Fruit fly (Drosophila melanogaster) whole organism, pupa: ENCODE measurements around the gene ksr.
A peak's percentile ranks its signal among the peaks of the same experiment; 100 is the strongest.

ENCODE experiments used
- CG10348 ChIP-seq: fragments of 200-800 bp; sonication (Bioruptor generic); IDR thresholded peaks from 2 replicates; pipeline ENCODE4 v1.3.6; 2022; ENCODE audit warnings: missing biosample characterization, missing genetic modification characterization
- CG15710 ChIP-seq: fragments of 200-800 bp; sonication (Bioruptor generic); optimal IDR thresholded peaks from 2 replicates; lab custom pipeline; 2018; ENCODE audit warnings: missing biosample characterization, mild to moderate bottlenecking, missing genetic modification characterization, moderate library complexity
- CG17806 ChIP-seq: fragments of 200-800 bp; sonication (Bioruptor generic); optimal IDR thresholded peaks from 2 replicates; lab custom pipeline; 2018; ENCODE audit warnings: missing biosample characterization, mild to moderate bottlenecking, missing genetic modification characterization, moderate library complexity
- CG34367 ChIP-seq: fragments of 200-800 bp; sonication (Bioruptor generic); optimal IDR thresholded peaks from 2 replicates; lab custom pipeline; 2018; ENCODE audit warnings: missing biosample characterization, mild to moderate bottlenecking, missing genetic modification characterization
- CG8301 ChIP-seq: fragments of 200-800 bp; sonication (Bioruptor generic); optimal IDR thresholded peaks from 2 replicates; lab custom pipeline; 2018; ENCODE audit warnings: missing biosample characterization, mild to moderate bottlenecking, missing genetic modification characterization
- D1 ChIP-seq: fragments of 200-800 bp; sonication (Bioruptor generic); optimal IDR thresholded peaks from 2 replicates; lab custom pipeline; 2018; ENCODE audit warnings: missing biosample characterization, mild to moderate bottlenecking, missing genetic modification characterization, moderate library complexity
- EcR ChIP-seq: fragments of 200-800 bp; sonication (Bioruptor generic); optimal IDR thresholded peaks from 3 replicates; lab custom pipeline; 2019; ENCODE audit warnings: missing biosample characterization, missing genetic modification characterization, mild to moderate bottlenecking, moderate library complexity, missing genetic modification reagents
- Ets98B ChIP-seq: fragments of 200-800 bp; sonication (Bioruptor generic); IDR thresholded peaks from 2 replicates; pipeline ENCODE4 v1.3.6; 2022; ENCODE audit warnings: missing biosample characterization, missing genetic modification characterization
- Pif1B ChIP-seq: fragments of 200-800 bp; sonication (Bioruptor generic); optimal IDR thresholded peaks from 3 replicates; lab custom pipeline; 2016; ENCODE audit warnings: missing biosample characterization, missing genetic modification characterization

DNA sequence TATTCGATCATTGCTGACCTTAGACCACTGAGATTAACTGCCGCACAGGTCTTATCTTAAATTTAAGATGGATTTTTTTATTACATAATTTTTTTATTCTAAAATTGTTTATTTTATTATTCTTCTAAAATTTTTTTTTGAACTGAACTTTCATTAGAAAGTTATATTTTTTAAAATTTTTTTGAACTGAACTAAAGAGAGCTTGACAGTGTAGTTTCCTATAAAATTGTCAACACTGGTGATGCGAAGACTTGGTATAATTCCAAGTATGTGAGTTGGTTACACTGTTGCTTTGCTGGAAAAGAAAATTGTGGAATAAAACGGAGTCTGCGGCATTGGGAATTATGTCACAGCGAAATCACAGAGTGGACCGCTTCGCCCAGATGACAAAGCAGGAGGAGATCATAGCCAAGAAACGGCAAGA, 1.6 kb upstream of the ksr start, which contains the start of gene CG31550:
- no peak for TF ChIP-seq EcR
- TF ChIP-seq CG34367 (tag; lab: Kevin White, UChicago): no peak
- no peak for TF ChIP-seq CG17806 (tag; lab: Kevin White, UChicago)
- no peak for TF ChIP-seq CG8301 (tag; lab: Kevin White, UChicago)
- no peak for TF ChIP-seq Pif1B (GFP tag; lab: Kevin White, UChicago)
- peak; percentile 55; the same call in 1 of the 2 replicates for TF ChIP-seq Ets98B (GFP tag; lab: Robert Waterston, UW)
- TF ChIP-seq CG15710 (tag; lab: Kevin White, UChicago): peak; percentile 71
- no peak for TF ChIP-seq D1 (tag; lab: Kevin White, UChicago)
- no peak for TF ChIP-seq CG10348 (GFP tag; lab: Robert Waterston, UW)
